Worm (Caenorhabditis elegans): ENCODE results near the gene smrd-1.

DNA sequence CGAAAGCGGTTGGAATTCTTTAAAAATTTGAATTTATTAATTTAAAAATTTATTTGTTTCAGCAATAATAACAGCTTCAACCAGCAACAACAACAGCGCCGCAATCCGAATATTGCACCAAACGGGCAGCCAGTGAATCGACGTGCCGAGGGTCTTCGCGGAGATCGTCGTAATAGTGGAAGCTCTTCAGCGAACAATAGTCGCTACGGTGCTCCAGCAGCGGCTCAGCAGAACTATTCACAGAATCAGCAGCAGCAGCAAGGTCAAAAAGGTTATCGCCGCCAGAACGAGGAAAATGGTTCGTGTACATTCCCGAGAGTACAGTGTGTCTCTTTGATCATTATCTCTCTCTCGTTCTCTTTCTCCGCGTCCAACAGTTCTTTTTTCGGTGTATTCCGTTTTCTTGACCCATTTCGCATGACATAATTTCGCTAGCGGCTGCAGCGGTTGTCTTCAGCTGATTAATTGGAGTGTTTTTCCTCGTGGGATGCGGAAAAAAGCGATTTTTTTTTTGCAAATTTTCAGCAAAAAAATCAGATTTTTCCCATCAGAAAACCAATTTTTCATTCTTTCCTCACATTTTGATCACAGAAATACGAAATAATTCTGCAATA lies 27.3 kb upstream of the smrd-1 start:
- TF ChIP-seq snpc-4 (tag; optimal IDR thresholded peaks at IDR 0.05) (no peak), sptf-1 (tag; optimal IDR thresholded peaks at IDR 0.05) (no peak), lsy-2 (tag; optimal IDR thresholded peaks at IDR 0.05) (no peak), cnd-1 (tag; optimal IDR thresholded peaks at IDR 0.05) (no peak), sem-2 (GFP tag; optimal IDR thresholded peaks at IDR 0.05) (no peak), mab-5 (tag; optimal IDR thresholded peaks at IDR 0.05) (no peak), elt-1 (tag; optimal IDR thresholded peaks at IDR 0.05; ENCODE audit: borderline replicate concordance, insufficient read depth) (no peak), nhr-76 (tag; optimal IDR thresholded peaks at IDR 0.05) (no peak), mep-1 (tag; optimal IDR thresholded peaks at IDR 0.05) (no peak), ces-1 (GFP tag; optimal IDR thresholded peaks at IDR 0.05) (no peak)
